Fruit fly (Drosophila melanogaster) whole organism, prepupa: ENCODE measurements around the gene Fbp2.

Experiments
- Blimp-1 ChIP-seq: fragments of 200-800 bp; sonication (Bioruptor generic); optimal IDR thresholded peaks from 3 replicates; lab custom pipeline; 2017; ENCODE audit warnings: missing biosample characterization, missing genetic modification characterization, mild to moderate bottlenecking, moderate library complexity, missing genetic modification reagents
- CG10631 ChIP-seq: fragments of 200-800 bp; sonication (Bioruptor generic); optimal IDR thresholded peaks from 2 replicates; lab custom pipeline; 2016; ENCODE audit warnings: missing biosample characterization, missing genetic modification characterization
- CG10669 ChIP-seq: fragments of 200-800 bp; sonication (Bioruptor generic); optimal IDR thresholded peaks from 3 replicates; lab custom pipeline; 2018; ENCODE audit warnings: missing biosample characterization, mild to moderate bottlenecking, missing genetic modification characterization, moderate library complexity
- CG11902 ChIP-seq: fragments of 200-800 bp; sonication (Bioruptor generic); optimal IDR thresholded peaks from 3 replicates; lab custom pipeline; 2016; ENCODE audit warnings: missing biosample characterization, missing genetic modification characterization
- CG15336 ChIP-seq: fragments of 200-800 bp; sonication (Bioruptor generic); IDR thresholded peaks from 2 replicates; pipeline ENCODE4 v1.3.6; 2022; ENCODE audit warnings: missing biosample characterization, missing genetic modification characterization
- CG1621 ChIP-seq: fragments of 200-800 bp; sonication (Bioruptor generic); optimal IDR thresholded peaks from 3 replicates; lab custom pipeline; 2018; ENCODE audit warnings: missing biosample characterization, mild to moderate bottlenecking, missing genetic modification characterization
- CG16779 ChIP-seq: fragments of 200-800 bp; sonication (Bioruptor generic); optimal IDR thresholded peaks from 3 replicates; lab custom pipeline; 2017; ENCODE audit warnings: missing biosample characterization, mild to moderate bottlenecking, missing genetic modification characterization
- CG3032 ChIP-seq: fragments of 200-800 bp; optimal IDR thresholded peaks from 2 replicates; lab custom pipeline; 2019; ENCODE audit warnings: missing biosample characterization, mild to moderate bottlenecking, missing genetic modification characterization, moderate library complexity
- CG34406 ChIP-seq: fragments of 200-800 bp; sonication (Bioruptor generic); optimal IDR thresholded peaks from 3 replicates; lab custom pipeline; 2016; ENCODE audit warnings: missing biosample characterization, missing genetic modification characterization
- CG3919 ChIP-seq: fragments of 200-800 bp; sonication (Bioruptor generic); optimal IDR thresholded peaks from 3 replicates; lab custom pipeline; 2016; ENCODE audit warnings: missing biosample characterization, missing genetic modification characterization
- CG4318 ChIP-seq: fragments of 200-800 bp; sonication (Bioruptor generic); optimal IDR thresholded peaks from 3 replicates; lab custom pipeline; 2017; ENCODE audit warnings: missing biosample characterization, mild to moderate bottlenecking, missing genetic modification characterization
- CG6163 ChIP-seq: fragments of 200-800 bp; sonication (Bioruptor generic); IDR thresholded peaks from 3 replicates; pipeline ENCODE4 v1.3.6; 2022; ENCODE audit warnings: missing biosample characterization, missing genetic modification characterization
- CG6276 ChIP-seq: fragments of 200-800 bp; sonication (Bioruptor generic); optimal IDR thresholded peaks from 2 replicates; lab custom pipeline; 2017; ENCODE audit warnings: missing biosample characterization, mild to moderate bottlenecking, missing genetic modification characterization
- CG6854 ChIP-seq: fragments of 200-800 bp; sonication (Bioruptor generic); optimal IDR thresholded peaks from 2 replicates; lab custom pipeline; 2017; ENCODE audit warnings: missing biosample characterization, mild to moderate bottlenecking, missing genetic modification characterization
- CG7368 ChIP-seq: fragments of 200-800 bp; sonication (Bioruptor generic); optimal IDR thresholded peaks from 3 replicates; lab custom pipeline; 2016; ENCODE audit warnings: missing biosample characterization, missing genetic modification characterization
- CG8119 ChIP-seq: fragments of 200-800 bp; sonication (Bioruptor generic); IDR thresholded peaks from 3 replicates; pipeline ENCODE4 v1.3.6; 2022; ENCODE audit warnings: missing biosample characterization, missing genetic modification characterization
- CG8319 ChIP-seq: fragments of 200-800 bp; sonication (Bioruptor generic); optimal IDR thresholded peaks from 3 replicates; lab custom pipeline; 2016; ENCODE audit warnings: missing biosample characterization, missing genetic modification characterization
- CG8632 ChIP-seq: fragments of 200-800 bp; sonication (Bioruptor generic); optimal IDR thresholded peaks from 3 replicates; lab custom pipeline; 2016; ENCODE audit warnings: missing biosample characterization, missing genetic modification characterization
- Eip93F ChIP-seq: fragments of 200-800 bp; sonication (Bioruptor generic); optimal IDR thresholded peaks from 2 replicates; lab custom pipeline; 2016; ENCODE audit warnings: missing biosample characterization, mild to moderate bottlenecking, missing genetic modification characterization
- Ets21C ChIP-seq: fragments of 200-800 bp; sonication (Bioruptor generic); optimal IDR thresholded peaks from 3 replicates; lab custom pipeline; 2016; ENCODE audit warnings: missing biosample characterization, missing genetic modification characterization
- Ets96B ChIP-seq: fragments of 200-800 bp; optimal IDR thresholded peaks from 2 replicates; lab custom pipeline; 2019; ENCODE audit warnings: missing biosample characterization, mild to moderate bottlenecking, missing genetic modification characterization, moderate library complexity
- Gug ChIP-seq: fragments of 200-800 bp; sonication (Bioruptor generic); IDR thresholded peaks from 2 replicates; pipeline ENCODE4 v1.3.6; 2022; ENCODE audit warnings: missing biosample characterization, missing genetic modification characterization
- Hr38 ChIP-seq: sonication (Bioruptor generic); optimal IDR thresholded peaks from 2 replicates; lab custom pipeline; 2016; ENCODE audit warnings: missing biosample characterization, missing genetic modification characterization
- Hr39 ChIP-seq: fragments of 200-800 bp; sonication (Bioruptor generic); optimal IDR thresholded peaks from 2 replicates; lab custom pipeline; 2016; ENCODE audit warnings: missing biosample characterization, missing genetic modification characterization
- Hr4 ChIP-seq: fragments of 200-800 bp; sonication (Bioruptor generic); optimal IDR thresholded peaks from 3 replicates; lab custom pipeline; 2016; ENCODE audit warnings: missing biosample characterization, missing genetic modification characterization
- Met ChIP-seq: fragments of 200-800 bp; sonication (Bioruptor generic); optimal IDR thresholded peaks from 3 replicates; lab custom pipeline; 2016; ENCODE audit warnings: missing biosample characterization, missing genetic modification characterization
- Smox ChIP-seq: fragments of 200-800 bp; sonication (Bioruptor generic); optimal IDR thresholded peaks from 3 replicates; lab custom pipeline; 2016; ENCODE audit warnings: missing biosample characterization, missing genetic modification characterization
- Sox14 ChIP-seq: fragments of 200-800 bp; sonication (Bioruptor generic); optimal IDR thresholded peaks from 3 replicates; lab custom pipeline; 2016; ENCODE audit warnings: missing biosample characterization, missing genetic modification characterization
- acj6 ChIP-seq: fragments of 200-800 bp; sonication (Bioruptor generic); optimal IDR thresholded peaks from 3 replicates; lab custom pipeline; 2016; ENCODE audit warnings: missing biosample characterization, missing genetic modification characterization
- cyc ChIP-seq: fragments of 200-800 bp; sonication (Bioruptor generic); optimal IDR thresholded peaks from 3 replicates; lab custom pipeline; 2016; ENCODE audit warnings: missing biosample characterization, missing genetic modification characterization
- dac ChIP-seq: fragments of 200-800 bp; sonication (Bioruptor generic); optimal IDR thresholded peaks from 2 replicates; lab custom pipeline; 2017; ENCODE audit warnings: missing biosample characterization, mild to moderate bottlenecking, missing genetic modification characterization
- dsx ChIP-seq: fragments of 200-800 bp; optimal IDR thresholded peaks from 3 replicates; lab custom pipeline; 2019; ENCODE audit warnings: missing biosample characterization, mild to moderate bottlenecking, missing genetic modification characterization, moderate library complexity; ENCODE audit not compliant: poor library complexity, severe bottlenecking
- eg ChIP-seq: fragments of 200-800 bp; sonication (Bioruptor generic); IDR thresholded peaks from 3 replicates; pipeline ENCODE4 v1.3.6; 2022; ENCODE audit warnings: missing biosample characterization, missing genetic modification characterization
- esn ChIP-seq: fragments of 200-800 bp; sonication (Bioruptor generic); optimal IDR thresholded peaks from 2 replicates; lab custom pipeline; 2016; ENCODE audit warnings: missing biosample characterization, mild to moderate bottlenecking, missing genetic modification characterization, moderate library complexity
- fd59A ChIP-seq: fragments of 200-800 bp; sonication (Bioruptor generic); optimal IDR thresholded peaks from 2 replicates; lab custom pipeline; 2017; ENCODE audit warnings: missing biosample characterization, mild to moderate bottlenecking, missing genetic modification characterization, missing genetic modification reagents
- fd85E ChIP-seq: fragments of 200-800 bp; sonication (Bioruptor generic); optimal IDR thresholded peaks from 3 replicates; lab custom pipeline; 2016; ENCODE audit warnings: missing biosample characterization, missing genetic modification characterization
- fkh ChIP-seq: fragments of 200-800 bp; sonication (Bioruptor generic); optimal IDR thresholded peaks from 3 replicates; lab custom pipeline; 2017; ENCODE audit warnings: missing biosample characterization, mild to moderate bottlenecking, missing genetic modification characterization, moderate library complexity
- lz ChIP-seq: fragments of 200-800 bp; sonication (Bioruptor generic); optimal IDR thresholded peaks from 3 replicates; lab custom pipeline; 2016; ENCODE audit warnings: missing biosample characterization, missing genetic modification characterization
- pdm3 ChIP-seq: fragments of 200-800 bp; sonication (Bioruptor generic); optimal IDR thresholded peaks from 3 replicates; lab custom pipeline; 2016; ENCODE audit warnings: missing biosample characterization, missing genetic modification characterization
- salr ChIP-seq, 2 experiments: fragments of 200-800 bp; sonication (Bioruptor generic); optimal IDR thresholded peaks; 3 replicates each; lab custom pipeline; 2016 to 2018; ENCODE audit warnings: missing biosample characterization in 2 of 2, missing genetic modification characterization in 2 of 2, mild to moderate bottlenecking in 1 of 2
- spab ChIP-seq: fragments of 200-800 bp; sonication (Bioruptor generic); optimal IDR thresholded peaks from 2 replicates; lab custom pipeline; 2017; ENCODE audit warnings: missing biosample characterization, mild to moderate bottlenecking, missing genetic modification characterization, missing genetic modification reagents
- ss ChIP-seq, 2 experiments: fragments of 200-800 bp; sonication (Bioruptor generic); optimal IDR thresholded peaks; 2 replicates in 1 of 2; 3 replicates in 1 of 2; lab custom pipeline; 2017 to 2018; ENCODE audit warnings: mild to moderate bottlenecking in 2 of 2, missing biosample characterization in 2 of 2, missing genetic modification characterization in 2 of 2, moderate library complexity in 1 of 2
- svp ChIP-seq: fragments of 200-800 bp; sonication (Bioruptor generic); peaks from one replicate; lab custom pipeline; 2016; ENCODE audit warnings: missing biosample characterization, missing genetic modification characterization
- topi ChIP-seq: fragments of 200-800 bp; sonication (Bioruptor generic); optimal IDR thresholded peaks from 3 replicates; lab custom pipeline; 2016; ENCODE audit warnings: missing biosample characterization, missing genetic modification characterization
- vri ChIP-seq: fragments of 200-800 bp; sonication (Bioruptor generic); optimal IDR thresholded peaks from 3 replicates; lab custom pipeline; 2016; ENCODE audit warnings: missing biosample characterization, mild to moderate bottlenecking, missing genetic modification characterization

Fbp2 gene

dm6 chr2L:9424193-9424592, 2.4 kb upstream of the Fbp2 start:
- no peak for TF ChIP-seq esn (GFP tag; lab: Kevin White, UChicago)
- TF ChIP-seq CG10669 (GFP tag; lab: Kevin White, UChicago): no peak
- peak; percentile 56 for TF ChIP-seq svp
- no peak for TF ChIP-seq CG8119 (GFP tag; lab: Robert Waterston, UW)
- TF ChIP-seq dsx: no peak
- no peak for TF ChIP-seq Smox (GFP tag; lab: Kevin White, UChicago)

dm6 chr2L:9427570-9427969, 986 bp downstream of the Fbp2 start, which contains the start of gene CG42847:
CG42847 (plus strand) TSS chr2L:9427870.
- TF ChIP-seq eg (GFP tag; lab: Robert Waterston, UW) (no peak), Hr38 (GFP tag; lab: Kevin White, UChicago) (no peak), CG6276 (GFP tag; lab: Kevin White, UChicago) (no peak), CG8119 (GFP tag; lab: Robert Waterston, UW) (no peak), CG3032 (tag; lab: Kevin White, UChicago) (no peak), esn (GFP tag; lab: Kevin White, UChicago) (no peak)

- TF ChIP-seq CG16779 (tag; lab: Kevin White, UChicago) (peak; percentile 41), CG6163 (GFP tag; lab: Robert Waterston, UW) (peak; percentile 75), ss (GFP tag; optimal IDR thresholded peaks at IDR 0.05; lab: Kevin White, UChicago) (peak; percentile 62 to 76), Met (GFP tag; lab: Kevin White, UChicago) (peak; percentile 66), acj6 (peak; percentile 88), CG3919 (peak; percentile 87), dac (GFP tag; lab: Kevin White, UChicago) (peak; percentile 81), CG6854 (GFP tag; lab: Kevin White, UChicago) (peak; percentile 27), fkh (GFP tag; lab: Kevin White, UChicago) (peak; percentile 50), CG34406 (GFP tag; lab: Kevin White, UChicago) (peak; percentile 86), spab (peak; percentile 68), CG7368 (GFP tag; lab: Kevin White, UChicago) (peak; percentile 44), CG8119 (GFP tag; lab: Robert Waterston, UW) (peak; percentile 77), dsx (peak; percentile 77), Smox (GFP tag; lab: Kevin White, UChicago) (peak; percentile 70), fd59A (GFP tag; lab: Kevin White, UChicago) (peak; percentile 61), lz (GFP tag; lab: Kevin White, UChicago) (peak; percentile 79), Hr38 (GFP tag; lab: Kevin White, UChicago) (no peak), Hr4 (GFP tag; lab: Kevin White, UChicago) (peak; percentile 72), CG1621 (tag; lab: Kevin White, UChicago) (peak; percentile 29), fd85E (GFP tag; lab: Kevin White, UChicago) (peak; percentile 22), salr (GFP tag; optimal IDR thresholded peaks at IDR 0.05; lab: Kevin White, UChicago) (peak; percentile 58 to 87), Sox14 (GFP tag; lab: Kevin White, UChicago) (peak; percentile 63), eg (GFP tag; lab: Robert Waterston, UW) (peak; percentile 82; the same call in 2 of the 3 replicates), pdm3 (peak; percentile 75), Ets96B (tag; lab: Kevin White, UChicago) (peak; percentile 84), vri (peak; percentile 60), Hr39 (GFP tag; lab: Kevin White, UChicago) (peak; percentile 74), CG10669 (GFP tag; lab: Kevin White, UChicago) (peak; percentile 76), CG11902 (GFP tag; lab: Kevin White, UChicago) (peak; percentile 84), cyc (GFP tag; lab: Kevin White, UChicago) (peak; percentile 72), CG8632 (GFP tag; lab: Kevin White, UChicago) (peak; percentile 80), Eip93F (GFP tag; lab: Kevin White, UChicago) (peak; percentile 72), CG8319 (peak; percentile 64), Gug (GFP tag; lab: Robert Waterston, UW) (peak; percentile 78), CG6276 (GFP tag; lab: Kevin White, UChicago) (no peak), CG10631 (GFP tag; lab: Kevin White, UChicago) (peak; percentile 95), CG15336 (GFP tag; lab: Robert Waterston, UW) (peak; percentile 69; the same call in 1 of the 2 replicates), Blimp-1 (peak; percentile 67), Ets21C (GFP tag; lab: Kevin White, UChicago) (peak; percentile 67), svp (peak; percentile 81), topi (GFP tag; lab: Kevin White, UChicago) (peak; percentile 68), CG4318 (GFP tag; lab: Kevin White, UChicago) (peak; percentile 95)
These were observed 4.5 kb downstream of the Fbp2 start, which contains the start of the genes FucTB and scat for dm6 chr2L:9430992-9431602. FucTB (minus strand) TSS chr2L:9431052. scat (plus strand) TSS chr2L:9431405.
